Worm (Caenorhabditis elegans) whole organism, L4/young adult: ENCODE measurements around the gene sprp-4.

ENCODE experiments used
- W03F9.2 ChIP-seq: fragments of 150-350 bp; optimal IDR thresholded peaks from 2 replicates; lab custom pipeline; 2014; ENCODE audit warnings: missing biosample characterization, missing genetic modification characterization
- dao-5 ChIP-seq: sonication (generic microtip); optimal IDR thresholded peaks from 2 replicates; lab custom pipeline; 2016; ENCODE audit warnings: missing genotype, missing genetic modification characterization, moderate library complexity, missing compliant biosample characterization
- him-1 ChIP-seq: sonication (generic microtip); optimal IDR thresholded peaks from 2 replicates; lab custom pipeline; 2016; ENCODE audit warnings: missing genotype, missing genetic modification reagents, missing genetic modification characterization, missing compliant biosample characterization

Gene sprp-4

ce11 chrX:8853524-8853923, at the start of gene sprp-4:
sprp-4 (minus strand) TSS chrX:8853624.
- no peak for TF ChIP-seq him-1
- no peak for TF ChIP-seq dao-5 (tag; lab: Kevin White, UChicago)
- TF ChIP-seq W03F9.2 (tag; lab: Kevin White, UChicago), result no peak

- TF ChIP-seq W03F9.2 (tag; lab: Kevin White, UChicago) (no peak), him-1 (no peak), dao-5 (tag; lab: Kevin White, UChicago) (no peak)
These were observed 49.5 kb upstream of the sprp-4 start for ce11 chrX:8902920-8903319.

ce11 chrX:8892808-8893207, 39.4 kb upstream of the sprp-4 start, which contains the start of gene C13E3.1:
C13E3.1 (plus strand) TSS chrX:8893108.
- TF ChIP-seq W03F9.2 (tag; lab: Kevin White, UChicago) (no peak), dao-5 (tag; lab: Kevin White, UChicago) (no peak), him-1 (no peak)

ce11 chrX:8891393-8891953, 38.0 kb upstream of the sprp-4 start:
- TF ChIP-seq dao-5 (tag; lab: Kevin White, UChicago) (no peak), him-1 (no peak), W03F9.2 (tag; lab: Kevin White, UChicago) (no peak)

ce11 chrX:8890251-8890755, 36.9 kb upstream of the sprp-4 start:
- TF ChIP-seq dao-5 (tag; lab: Kevin White, UChicago), result no peak

ce11 chrX:8888835-8889234, 35.4 kb upstream of the sprp-4 start:
- TF ChIP-seq W03F9.2 (tag; lab: Kevin White, UChicago) (no peak), dao-5 (tag; lab: Kevin White, UChicago) (no peak), him-1 (no peak)

- TF ChIP-seq dao-5 (tag; lab: Kevin White, UChicago), result no peak
- no peak for TF ChIP-seq him-1
- TF ChIP-seq W03F9.2 (tag; lab: Kevin White, UChicago), result no peak
These were observed 28.7 kb upstream of the sprp-4 start for ce11 chrX:8882162-8882561.

- TF ChIP-seq W03F9.2 (tag; lab: Kevin White, UChicago), result no peak
- TF ChIP-seq him-1, result no peak
- no peak for TF ChIP-seq dao-5 (tag; lab: Kevin White, UChicago)
These were observed 25.9 kb upstream of the sprp-4 start, which contains the start of gene C06E2.2 for ce11 chrX:8879349-8879748. C06E2.2 (plus strand) TSS chrX:8879649.

ce11 chrX:8878709-8879108, 25.3 kb upstream of the sprp-4 start:
- TF ChIP-seq him-1 (no peak), W03F9.2 (tag; lab: Kevin White, UChicago) (no peak), dao-5 (tag; lab: Kevin White, UChicago) (no peak)

ce11 chrX:8877162-8877561, 23.7 kb upstream of the sprp-4 start:
- TF ChIP-seq him-1, result no peak
- TF ChIP-seq W03F9.2 (tag; lab: Kevin White, UChicago), result no peak
- TF ChIP-seq dao-5 (tag; lab: Kevin White, UChicago), result no peak

- TF ChIP-seq him-1 (no peak), dao-5 (tag; lab: Kevin White, UChicago) (no peak), W03F9.2 (tag; lab: Kevin White, UChicago) (no peak)
These were observed 22.4 kb upstream of the sprp-4 start for ce11 chrX:8875867-8876266.

- TF ChIP-seq W03F9.2 (tag; lab: Kevin White, UChicago), result no peak
- no peak for TF ChIP-seq dao-5 (tag; lab: Kevin White, UChicago)
- TF ChIP-seq him-1, result no peak
These were observed 21.3 kb upstream of the sprp-4 start, which contains the start of gene C06E2.1 for ce11 chrX:8874748-8875147. C06E2.1 (minus strand) TSS chrX:8874848.

- TF ChIP-seq him-1, result no peak
- no peak for TF ChIP-seq dao-5 (tag; lab: Kevin White, UChicago)
- no peak for TF ChIP-seq W03F9.2 (tag; lab: Kevin White, UChicago)
These were observed 15.8 kb upstream of the sprp-4 start, which contains the start of the genes ubc-22 and ubc-21 for ce11 chrX:8869112-8869675. ubc-22 (minus strand) TSS chrX:8869162. ubc-21 (plus strand) TSS chrX:8869625.

- TF ChIP-seq dao-5 (tag; lab: Kevin White, UChicago) (no peak), him-1 (no peak), W03F9.2 (tag; lab: Kevin White, UChicago) (no peak)
These were observed 13.1 kb upstream of the sprp-4 start, which contains the start of gene ins-9 for ce11 chrX:8866563-8866962. ins-9 (minus strand) TSS chrX:8866663.
